Worm (Caenorhabditis elegans) whole organism, L4 larva: Measurements from ENCODE around the gene T28C6.3.
A peak's percentile ranks its signal among the peaks of the same experiment; 100 is the strongest.

Source experiments
- F26F4.8 ChIP-seq: fragments of 200-800 bp; sonication (Bioruptor generic); conservative IDR thresholded peaks from 2 replicates; pipeline ENCODE4 v1.3.6; 2022; ENCODE audit warnings: missing genetic modification characterization, missing compliant biosample characterization
- R02D3.7 ChIP-seq: fragments of 150-350 bp; sonication (generic microtip); optimal IDR thresholded peaks from 3 replicates; lab custom pipeline; 2014; ENCODE audit warnings: missing biosample characterization, missing genetic modification characterization
- T20F7.1 ChIP-seq: fragments of 200-800 bp; sonication (Bioruptor generic); optimal IDR thresholded peaks from 2 replicates; lab custom pipeline; 2018; ENCODE audit warnings: mild to moderate bottlenecking, missing genetic modification characterization, missing compliant biosample characterization
- ZK337.2 ChIP-seq: fragments of 200-800 bp; sonication (Bioruptor generic); IDR thresholded peaks from 2 replicates; pipeline ENCODE4 v1.3.6; 2022; ENCODE audit warnings: missing genetic modification reagents, missing genetic modification characterization, missing compliant biosample characterization
- ama-1 ChIP-seq: fragments of 150-350 bp; optimal IDR thresholded peaks from 2 replicates; lab custom pipeline; 2014; ENCODE audit warnings: inconsistent platforms, mixed read lengths
- ceh-28 ChIP-seq: fragments of 150-350 bp; optimal IDR thresholded peaks from 2 replicates; lab custom pipeline; 2014; ENCODE audit warnings: missing biosample characterization, missing genetic modification reagents, missing genetic modification characterization
- ceh-44 ChIP-seq: fragments of 200-800 bp; sonication (Bioruptor generic); IDR thresholded peaks from 2 replicates; pipeline ENCODE4 v1.3.6; 2022; ENCODE audit warnings: missing genetic modification reagents, missing genetic modification characterization, missing compliant biosample characterization
- ces-1 ChIP-seq: fragments of 150-350 bp; sonication (generic microtip); optimal IDR thresholded peaks from 4 replicates; lab custom pipeline; 2014; ENCODE audit warnings: missing biosample characterization, missing genetic modification reagents, missing genetic modification characterization
- daf-16 ChIP-seq, 3 experiments: sonication (generic microtip); optimal IDR thresholded peaks; 2 replicates each; lab custom pipeline; 2016 to 2017; ENCODE audit warnings: missing genetic modification characterization in 3 of 3, missing genetic modification reagents in 3 of 3, mild to moderate bottlenecking in 2 of 3, missing compliant biosample characterization in 2 of 3, missing biosample characterization in 1 of 3, moderate library complexity in 1 of 3
- dmd-8 ChIP-seq: fragments of 200-800 bp; sonication (Bioruptor generic); IDR thresholded peaks from 2 replicates; pipeline ENCODE4 v1.3.6; 2022; ENCODE audit warnings: missing genetic modification characterization, missing compliant biosample characterization
- dve-1 ChIP-seq: sonication (generic microtip); optimal IDR thresholded peaks from 2 replicates; lab custom pipeline; 2017; ENCODE audit warnings: antibody characterized with exemption, mild to moderate bottlenecking, missing genetic modification characterization, missing compliant biosample characterization; ENCODE audit not compliant: insufficient read depth
- egl-27 ChIP-seq: sonication (generic microtip); optimal IDR thresholded peaks from 3 replicates; lab custom pipeline; 2017; ENCODE audit warnings: missing biosample characterization, missing genetic modification reagents, missing genetic modification characterization
- egl-43 ChIP-seq: fragments of 200-800 bp; sonication (Bioruptor generic); IDR thresholded peaks from 2 replicates; pipeline ENCODE4 v1.3.6; 2022; ENCODE audit warnings: missing genetic modification reagents, missing genetic modification characterization, missing compliant biosample characterization
- fkh-10 ChIP-seq: fragments of 150-350 bp; optimal IDR thresholded peaks from 2 replicates; lab custom pipeline; 2014; ENCODE audit warnings: missing biosample characterization, missing genetic modification reagents, missing genetic modification characterization
- gei-8 ChIP-seq: fragments of 200-800 bp; sonication (Bioruptor generic); optimal IDR thresholded peaks from 2 replicates; lab custom pipeline; 2018; ENCODE audit warnings: mild to moderate bottlenecking, missing genetic modification characterization, missing compliant biosample characterization
- hlh-11 ChIP-seq: fragments of 200-800 bp; sonication (Bioruptor generic); optimal IDR thresholded peaks from 2 replicates; lab custom pipeline; 2018; ENCODE audit warnings: mild to moderate bottlenecking, missing genetic modification characterization, missing compliant biosample characterization
- lin-13 ChIP-seq: fragments of 150-350 bp; optimal IDR thresholded peaks from 2 replicates; lab custom pipeline; 2014; ENCODE audit warnings: missing biosample characterization, missing genetic modification reagents, missing genetic modification characterization
- lin-29 ChIP-seq: fragments of 200-800 bp; sonication (Bioruptor generic); IDR thresholded peaks from 2 replicates; pipeline ENCODE4 v1.3.6; 2022; ENCODE audit warnings: missing genetic modification reagents, missing genetic modification characterization, missing compliant biosample characterization
- lin-39 ChIP-seq: fragments of 150-350 bp; optimal IDR thresholded peaks from 2 replicates; lab custom pipeline; 2014; ENCODE audit warnings: missing biosample characterization, missing genetic modification reagents, missing genetic modification characterization
- madf-5 ChIP-seq, 2 experiments: fragments of 200-800 bp; sonication (Bioruptor generic); IDR thresholded peaks; 2 replicates each; pipeline ENCODE4 v1.3.6; 2022; ENCODE audit warnings: missing compliant biosample characterization in 2 of 2, missing genetic modification characterization in 2 of 2
- madf-9 ChIP-seq: fragments of 200-800 bp; sonication (Bioruptor generic); conservative IDR thresholded peaks from 2 replicates; pipeline ENCODE4 v1.3.6; 2022; ENCODE audit warnings: missing genetic modification reagents, missing genetic modification characterization, missing compliant biosample characterization
- mdl-1 ChIP-seq, 2 experiments: fragments of 150-350 bp in 1 of 2; sonication (generic microtip) in 1 of 2; optimal IDR thresholded peaks; 2 replicates each; lab custom pipeline; 2014 to 2017; ENCODE audit warnings: missing biosample characterization in 2 of 2, missing genetic modification characterization in 2 of 2
- mxl-3 ChIP-seq: fragments of 200-800 bp; sonication (Bioruptor generic); optimal IDR thresholded peaks from 2 replicates; lab custom pipeline; 2018; ENCODE audit warnings: mild to moderate bottlenecking, missing genetic modification characterization, missing compliant biosample characterization
- nhr-111 ChIP-seq: fragments of 200-800 bp; sonication (Bioruptor generic); optimal IDR thresholded peaks from 2 replicates; lab custom pipeline; 2018; ENCODE audit warnings: mild to moderate bottlenecking, missing genetic modification characterization, missing compliant biosample characterization
- nhr-237 ChIP-seq: sonication (generic microtip); optimal IDR thresholded peaks from 2 replicates; lab custom pipeline; 2017; ENCODE audit warnings: missing biosample characterization, missing genetic modification characterization
- nhr-28 ChIP-seq: fragments of 150-350 bp; optimal IDR thresholded peaks from 2 replicates; lab custom pipeline; 2014; ENCODE audit warnings: missing biosample characterization, missing genetic modification characterization
- nhr-48 ChIP-seq: sonication (generic microtip); optimal IDR thresholded peaks from 2 replicates; lab custom pipeline; 2016; ENCODE audit warnings: mild to moderate bottlenecking, missing genetic modification characterization, missing compliant biosample characterization
- nhr-77 ChIP-seq: fragments of 150-350 bp; optimal IDR thresholded peaks from 2 replicates; lab custom pipeline; 2014; ENCODE audit warnings: missing biosample characterization, missing genetic modification characterization
- rbr-2 ChIP-seq: sonication (generic microtip); optimal IDR thresholded peaks from 2 replicates; lab custom pipeline; 2016; ENCODE audit warnings: missing genotype, missing genetic modification characterization, missing compliant biosample characterization
- sdz-12 ChIP-seq: fragments of 200-800 bp; sonication (Bioruptor generic); optimal IDR thresholded peaks from 2 replicates; lab custom pipeline; 2018; ENCODE audit warnings: mild to moderate bottlenecking, missing genetic modification characterization, missing compliant biosample characterization
- set-16 ChIP-seq: fragments of 200-800 bp; sonication (Bioruptor generic); IDR thresholded peaks from 2 replicates; pipeline ENCODE4 v1.3.6; 2022; ENCODE audit warnings: missing genetic modification reagents, missing genetic modification characterization, missing compliant biosample characterization
- snpc-1.2 ChIP-seq: fragments of 200-800 bp; sonication (Bioruptor generic); IDR thresholded peaks from 2 replicates; pipeline ENCODE4 v1.3.6; 2022; ENCODE audit warnings: missing genetic modification reagents, missing genetic modification characterization, missing compliant biosample characterization
- spr-1 ChIP-seq: sonication (generic microtip); optimal IDR thresholded peaks from 2 replicates; lab custom pipeline; 2016; ENCODE audit warnings: mild to moderate bottlenecking, missing genetic modification characterization, missing compliant biosample characterization
- unc-39 ChIP-seq: sonication (generic microtip); optimal IDR thresholded peaks from 2 replicates; lab custom pipeline; 2017; ENCODE audit warnings: missing biosample characterization, missing genetic modification characterization
- zfp-2 ChIP-seq: sonication (generic microtip); optimal IDR thresholded peaks from 2 replicates; lab custom pipeline; 2016; ENCODE audit warnings: mild to moderate bottlenecking, missing genetic modification characterization, missing compliant biosample characterization
- zip-11 ChIP-seq: fragments of 200-800 bp; sonication (Bioruptor generic); IDR thresholded peaks from 2 replicates; pipeline ENCODE4 v1.3.6; 2022; ENCODE audit warnings: missing genetic modification characterization, missing compliant biosample characterization
- ztf-7 ChIP-seq: fragments of 150-350 bp; optimal IDR thresholded peaks from 2 replicates; lab custom pipeline; 2014; ENCODE audit warnings: missing biosample characterization, missing genetic modification characterization

The T28C6.3 gene

DNA sequence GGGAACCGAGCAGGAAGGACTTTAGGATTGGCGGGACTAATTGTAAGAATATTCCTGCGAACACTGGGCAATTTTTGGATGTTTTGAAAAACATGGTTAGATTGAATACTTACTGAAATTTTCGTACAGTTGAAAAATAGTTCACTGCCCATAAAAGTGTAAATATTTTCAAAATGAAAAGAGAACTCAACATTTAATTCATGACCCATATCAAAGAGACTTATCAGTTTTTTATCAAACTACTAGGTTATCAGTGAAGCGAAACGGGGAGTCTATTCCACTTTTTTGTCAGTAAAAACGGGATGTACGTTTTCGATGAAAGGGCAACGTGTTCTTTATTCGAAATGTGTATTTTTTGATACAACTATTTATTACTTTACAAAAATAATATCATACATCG is 25.8 kb downstream of the T28C6.3 start (continued):
- TF ChIP-seq F26F4.8 (GFP tag; lab: Robert Waterston, UW) (no peak), daf-16 (GFP tag; optimal IDR thresholded peaks at IDR 0.05; lab: Kevin White, UChicago) (no peak), daf-16 (tag; optimal IDR thresholded peaks at IDR 0.05; lab: Kevin White, UChicago) (peak; percentile 56), hlh-11 (tag; lab: Kevin White, UChicago) (peak; percentile 36), zfp-2 (tag; lab: Kevin White, UChicago) (no peak), rbr-2 (tag; lab: Kevin White, UChicago) (no peak), madf-9 (GFP tag; lab: Robert Waterston, UW) (no peak), unc-39 (tag; lab: Kevin White, UChicago) (no peak), mxl-3 (GFP tag; lab: Kevin White, UChicago) (no peak), nhr-237 (tag; lab: Kevin White, UChicago) (no peak), nhr-28 (peak; percentile 62), nhr-77 (tag; lab: Kevin White, UChicago) (no peak), nhr-111 (GFP tag; lab: Kevin White, UChicago) (no peak), gei-8 (GFP tag; lab: Kevin White, UChicago) (no peak), lin-39 (tag; lab: Kevin White, UChicago) (no peak), dve-1 (tag; lab: Kevin White, UChicago) (peak; percentile 32), lin-13 (GFP tag; lab: Kevin White, UChicago) (no peak)

DNA sequence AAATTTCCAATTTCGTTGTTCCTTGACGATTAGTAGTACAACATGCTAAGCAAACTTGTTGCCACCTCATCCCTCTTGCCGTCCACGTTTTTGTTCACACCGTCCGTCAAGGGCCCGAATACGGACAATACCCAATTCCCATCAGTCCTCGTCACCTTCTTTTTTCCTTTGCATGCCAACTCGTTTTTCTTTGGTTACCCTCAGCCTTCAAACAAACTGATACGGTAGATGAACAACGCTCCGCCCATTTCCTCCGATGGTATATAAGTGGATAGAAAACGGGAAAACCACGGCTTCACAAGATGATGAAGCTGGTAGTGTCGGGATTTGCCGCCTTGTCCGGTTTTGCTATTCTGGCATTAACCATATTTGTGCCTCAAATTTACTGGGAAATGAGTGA is 27.8 kb downstream of the T28C6.3 start, which contains the start of gene col-118:
TSS of gene col-118 (plus strand) at position 301 of the 400 bp plus-strand sequence.
- TF ChIP-seq sdz-12 (GFP tag; lab: Kevin White, UChicago) (no peak), snpc-1.2 (GFP tag; lab: Robert Waterston, UW) (no peak), nhr-28 (no peak), R02D3.7 (no peak), egl-43 (GFP tag; lab: Robert Waterston, UW) (no peak), egl-27 (tag; lab: Kevin White, UChicago) (no peak), madf-9 (GFP tag; lab: Robert Waterston, UW) (no peak), ceh-44 (GFP tag; lab: Robert Waterston, UW) (no peak), unc-39 (tag; lab: Kevin White, UChicago) (no peak), T20F7.1 (no peak), ceh-28 (no peak), ama-1 (lab: Kevin White, UChicago) (no peak), spr-1 (tag; lab: Kevin White, UChicago) (no peak), fkh-10 (no peak), rbr-2 (tag; lab: Kevin White, UChicago) (no peak), ztf-7 (tag; lab: Kevin White, UChicago) (no peak), ZK337.2 (no peak), zip-11 (GFP tag; lab: Robert Waterston, UW) (no peak), dve-1 (tag; lab: Kevin White, UChicago) (no peak)

DNA sequence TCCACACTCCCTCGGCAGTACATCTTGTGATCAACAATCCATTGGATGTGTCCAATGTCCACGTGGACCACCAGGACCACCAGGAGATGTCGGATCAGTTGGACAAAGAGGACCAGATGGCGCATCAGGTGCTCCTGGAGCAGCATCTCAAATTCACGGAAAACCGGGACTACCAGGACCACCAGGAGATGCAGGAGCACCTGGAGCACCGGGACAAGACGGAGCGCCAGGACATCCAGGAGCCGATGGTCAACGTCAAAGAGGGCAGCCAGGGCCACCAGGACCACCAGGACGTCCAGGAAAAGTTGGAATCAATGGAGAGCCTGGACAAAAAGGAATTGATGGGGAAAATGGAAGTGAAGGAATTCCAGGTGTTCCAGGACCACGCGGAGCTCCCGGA is 28.8 kb downstream of the T28C6.3 start:
- TF ChIP-seq set-16 (GFP tag; lab: Robert Waterston, UW) (peak; percentile 85), egl-27 (tag; lab: Kevin White, UChicago) (no peak), madf-5 (GFP tag; IDR thresholded peaks at IDR 0.05; lab: Robert Waterston, UW) (no peak)

DNA sequence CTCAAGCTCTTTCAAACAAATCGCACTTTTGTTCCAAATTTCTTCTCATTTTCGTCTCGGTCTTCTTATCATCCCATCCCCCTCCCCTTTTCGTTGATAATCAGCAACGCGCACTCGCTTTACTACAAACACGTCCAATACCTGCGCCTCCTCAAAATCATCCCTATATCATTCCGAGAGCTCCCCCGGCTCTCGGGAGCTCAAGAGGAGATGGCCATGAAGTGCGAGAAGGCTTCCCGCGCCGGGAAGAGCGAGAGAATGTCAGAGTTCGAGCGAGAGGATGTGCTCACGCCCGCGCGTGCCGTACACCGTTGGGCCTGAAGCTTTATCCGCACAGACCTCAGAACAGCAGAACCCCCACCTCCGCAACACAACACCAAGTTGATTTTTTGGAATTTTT is 30.7 kb downstream of the T28C6.3 start:
- TF ChIP-seq hlh-11 (tag; lab: Kevin White, UChicago) (peak; percentile 1), mxl-3 (GFP tag; lab: Kevin White, UChicago) (no peak), nhr-28 (peak; percentile 13), dmd-8 (GFP tag; lab: Robert Waterston, UW) (0 out of 2 replicates have a peak, but pooled peaks have one; percentile 57), nhr-48 (tag; lab: Kevin White, UChicago) (no peak), ces-1 (GFP tag; lab: Kevin White, UChicago) (no peak), egl-43 (GFP tag; lab: Robert Waterston, UW) (no peak), set-16 (GFP tag; lab: Robert Waterston, UW) (peak; percentile 92), nhr-237 (tag; lab: Kevin White, UChicago) (no peak), fkh-10 (no peak), F26F4.8 (GFP tag; lab: Robert Waterston, UW) (no peak), lin-29 (GFP tag; lab: Robert Waterston, UW) (0 out of 2 replicates have a peak, but pooled peaks have one; percentile 26), mdl-1 (tag; optimal IDR thresholded peaks at IDR 0.05; lab: Kevin White, UChicago) (no peak)
- TF ChIP-seq, all 104 proteins: peak for 5
